Worm (Caenorhabditis elegans) whole organism, L4/young adult: ENCODE measurements around the gene Y42A5A.5.

ENCODE experiments used
- W03F9.2 ChIP-seq: fragments of 150-350 bp; optimal IDR thresholded peaks from 2 replicates; lab custom pipeline; 2014; ENCODE audit warnings: missing biosample characterization, missing genetic modification characterization
- dao-5 ChIP-seq: sonication (generic microtip); optimal IDR thresholded peaks from 2 replicates; lab custom pipeline; 2016; ENCODE audit warnings: missing genotype, missing genetic modification characterization, moderate library complexity, missing compliant biosample characterization
- him-1 ChIP-seq: sonication (generic microtip); optimal IDR thresholded peaks from 2 replicates; lab custom pipeline; 2016; ENCODE audit warnings: missing genotype, missing genetic modification reagents, missing genetic modification characterization, missing compliant biosample characterization

Y42A5A.5 gene

ce11 chrV:11094698-11095097, 14.8 kb downstream of the Y42A5A.5 start:
- no peak for TF ChIP-seq him-1 (tag; lab: Kevin White, UChicago)
- no peak for TF ChIP-seq W03F9.2 (tag; lab: Kevin White, UChicago)
- no peak for TF ChIP-seq dao-5 (tag; lab: Kevin White, UChicago)

- no peak for TF ChIP-seq dao-5 (tag; lab: Kevin White, UChicago)
- no peak for TF ChIP-seq him-1 (tag; lab: Kevin White, UChicago)
- TF ChIP-seq W03F9.2 (tag; lab: Kevin White, UChicago), result no peak
Observed at ce11 chrV:11093163-11094091, 16.1 kb downstream of the Y42A5A.5 start, which contains the start of gene lact-8. lact-8 (minus strand) TSS chrV:11093607.

- TF ChIP-seq dao-5 (tag; lab: Kevin White, UChicago), result no peak
- no peak for TF ChIP-seq W03F9.2 (tag; lab: Kevin White, UChicago)
- TF ChIP-seq him-1 (tag; lab: Kevin White, UChicago), result no peak
Observed at ce11 chrV:11087519-11087998, 22.0 kb downstream of the Y42A5A.5 start, which contains the start of gene Y42A5A.1. Y42A5A.1 (plus strand) TSS chrV:11087948.

- TF ChIP-seq W03F9.2 (tag; lab: Kevin White, UChicago) (no peak), dao-5 (tag; lab: Kevin White, UChicago) (no peak), him-1 (tag; lab: Kevin White, UChicago) (no peak)
Observed at ce11 chrV:11087119-11087518, 22.4 kb downstream of the Y42A5A.5 start.

- no peak for TF ChIP-seq him-1 (tag; lab: Kevin White, UChicago)
- TF ChIP-seq W03F9.2 (tag; lab: Kevin White, UChicago), result no peak
- no peak for TF ChIP-seq dao-5 (tag; lab: Kevin White, UChicago)
Observed at ce11 chrV:11083691-11084090, 25.9 kb downstream of the Y42A5A.5 start.

- no peak for TF ChIP-seq him-1 (tag; lab: Kevin White, UChicago)
- TF ChIP-seq W03F9.2 (tag; lab: Kevin White, UChicago), result no peak
- no peak for TF ChIP-seq dao-5 (tag; lab: Kevin White, UChicago)
Observed at ce11 chrV:11082964-11083363, 26.6 kb downstream of the Y42A5A.5 start.

- TF ChIP-seq him-1 (tag; lab: Kevin White, UChicago) (no peak), dao-5 (tag; lab: Kevin White, UChicago) (no peak), W03F9.2 (tag; lab: Kevin White, UChicago) (no peak)
Observed at ce11 chrV:11082475-11082874, 27.1 kb downstream of the Y42A5A.5 start.

ce11 chrV:11080345-11081102, 29.0 kb downstream of the Y42A5A.5 start, which contains the start of gene act-1:
act-1 (plus strand) TSS chrV:11081052.
- TF ChIP-seq W03F9.2 (tag; lab: Kevin White, UChicago), result no peak
- TF ChIP-seq dao-5 (tag; lab: Kevin White, UChicago), result no peak
- TF ChIP-seq him-1 (tag; lab: Kevin White, UChicago), result no peak

- no peak for TF ChIP-seq W03F9.2 (tag; lab: Kevin White, UChicago)
- TF ChIP-seq dao-5 (tag; lab: Kevin White, UChicago), result no peak
- TF ChIP-seq him-1 (tag; lab: Kevin White, UChicago), result no peak
Observed at ce11 chrV:11078874-11079273, 30.7 kb downstream of the Y42A5A.5 start.

- TF ChIP-seq W03F9.2 (tag; lab: Kevin White, UChicago) (peak; percentile 80), dao-5 (tag; lab: Kevin White, UChicago) (no peak), him-1 (tag; lab: Kevin White, UChicago) (no peak)
Observed at ce11 chrV:11078104-11078724, 31.3 kb downstream of the Y42A5A.5 start, which contains the start of gene act-2. act-2 (minus strand) TSS chrV:11078154.

- TF ChIP-seq him-1 (tag; lab: Kevin White, UChicago) (no peak), dao-5 (tag; lab: Kevin White, UChicago) (peak; percentile 25)
Observed at ce11 chrV:11076403-11076802, 33.1 kb downstream of the Y42A5A.5 start.

- TF ChIP-seq him-1 (tag; lab: Kevin White, UChicago), result no peak
- no peak for TF ChIP-seq dao-5 (tag; lab: Kevin White, UChicago)
- no peak for TF ChIP-seq W03F9.2 (tag; lab: Kevin White, UChicago)
Observed at ce11 chrV:11076028-11076402, 33.5 kb downstream of the Y42A5A.5 start.
